Worm (Caenorhabditis elegans) whole organism, early embryonic: Measurements from ENCODE around the gene pmp-2.

ENCODE experiments used
- B0310.2 ChIP-seq: sonication (generic microtip); optimal IDR thresholded peaks from 2 replicates; lab custom pipeline; 2016; ENCODE audit warnings: mild to moderate bottlenecking, missing genetic modification characterization, missing compliant biosample characterization
- F13C5.2 ChIP-seq: sonication (generic microtip); optimal IDR thresholded peaks from 2 replicates; lab custom pipeline; 2017; ENCODE audit warnings: mild to moderate bottlenecking, missing genetic modification characterization, inconsistent platforms, missing compliant biosample characterization
- aly-1 ChIP-seq: sonication (generic microtip); optimal IDR thresholded peaks from 2 replicates; lab custom pipeline; 2016; ENCODE audit warnings: missing genetic modification characterization, missing compliant biosample characterization
- ama-1 ChIP-seq: fragments of 150-350 bp; optimal IDR thresholded peaks from 2 replicates; lab custom pipeline; 2014
- ceh-13 ChIP-seq: fragments of 200-800 bp; sonication (Bioruptor generic); optimal IDR thresholded peaks from 2 replicates; lab custom pipeline; 2018; ENCODE audit warnings: mild to moderate bottlenecking, missing genetic modification characterization, missing compliant biosample characterization
- ceh-36 ChIP-seq: sonication (generic microtip); optimal IDR thresholded peaks from 2 replicates; lab custom pipeline; 2016; ENCODE audit warnings: missing genetic modification characterization, inconsistent platforms, missing compliant biosample characterization
- ets-7 ChIP-seq: sonication (generic microtip); optimal IDR thresholded peaks from 2 replicates; lab custom pipeline; 2016; ENCODE audit warnings: missing genotype, missing genetic modification characterization, missing compliant biosample characterization
- flt-1 ChIP-seq: fragments of 200-800 bp; sonication (Bioruptor generic); IDR thresholded peaks from 2 replicates; pipeline ENCODE4 v1.3.6; 2022; ENCODE audit warnings: missing genetic modification characterization, missing compliant biosample characterization
- hmbx-1 ChIP-seq: sonication (generic microtip); optimal IDR thresholded peaks from 2 replicates; lab custom pipeline; 2016; ENCODE audit warnings: mild to moderate bottlenecking, missing genetic modification characterization, missing compliant biosample characterization
- hmg-4 ChIP-seq: fragments of 200-800 bp; sonication (Bioruptor generic); optimal IDR thresholded peaks from 2 replicates; lab custom pipeline; 2018; ENCODE audit warnings: mild to moderate bottlenecking, missing genetic modification characterization, missing compliant biosample characterization
- hnd-1 ChIP-seq: sonication (generic microtip); optimal IDR thresholded peaks from 2 replicates; lab custom pipeline; 2016; ENCODE audit warnings: missing genetic modification characterization, missing compliant biosample characterization
- scrt-1 ChIP-seq: fragments of 200-800 bp; sonication (Bioruptor generic); IDR thresholded peaks from 2 replicates; pipeline ENCODE4 v1.3.6; 2022; ENCODE audit warnings: missing genetic modification characterization, missing compliant biosample characterization
- sea-1 ChIP-seq: fragments of 200-800 bp; sonication (Bioruptor generic); conservative IDR thresholded peaks from 2 replicates; pipeline ENCODE4 v1.3.6; 2022; ENCODE audit warnings: missing genetic modification characterization, missing compliant biosample characterization
- tra-4 ChIP-seq: sonication (generic microtip); optimal IDR thresholded peaks from 2 replicates; lab custom pipeline; 2017; ENCODE audit warnings: missing genetic modification characterization, missing compliant biosample characterization

DNA sequence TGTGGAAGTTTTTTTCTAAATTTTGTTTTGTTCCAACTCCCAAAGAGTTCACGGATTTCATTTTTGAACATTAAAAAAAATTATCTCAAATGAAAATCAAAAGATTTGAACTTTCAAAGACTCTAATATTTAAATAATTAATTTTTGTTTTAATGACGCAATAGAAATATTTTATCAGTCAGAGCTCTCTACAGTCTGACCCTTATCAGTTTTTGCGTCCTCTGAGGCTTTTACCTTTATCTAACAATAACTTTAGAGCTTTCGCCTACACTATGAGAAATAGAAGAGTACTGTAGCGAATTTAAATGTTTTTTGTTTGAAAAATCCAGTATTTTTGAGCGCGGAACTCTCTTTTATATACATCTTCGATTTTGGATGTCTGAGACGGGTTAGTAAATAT, 31.3 kb upstream of the pmp-2 start, which contains the start of gene B0252.5:
- no peak for TF ChIP-seq ets-7 (tag; lab: Kevin White, UChicago)
- no peak for TF ChIP-seq hmbx-1 (tag; lab: Kevin White, UChicago)
- TF ChIP-seq hnd-1 (tag; lab: Kevin White, UChicago): no peak
- TF ChIP-seq hmg-4 (GFP tag; lab: Kevin White, UChicago): no peak
- TF ChIP-seq scrt-1 (GFP tag; lab: Robert Waterston, UW): no peak
- TF ChIP-seq tra-4: no peak
- no peak for TF ChIP-seq ama-1 (lab: Kevin White, UChicago)
- no peak for TF ChIP-seq F13C5.2
- TF ChIP-seq B0310.2 (tag; lab: Kevin White, UChicago): no peak
- TF ChIP-seq ceh-13 (GFP tag; lab: Kevin White, UChicago): no peak
- TF ChIP-seq ceh-36 (tag; lab: Kevin White, UChicago): no peak
- no peak for TF ChIP-seq flt-1 (GFP tag; lab: Robert Waterston, UW)
- TF ChIP-seq aly-1 (tag; lab: Kevin White, UChicago): no peak
- TF ChIP-seq sea-1 (GFP tag; lab: Robert Waterston, UW): no peak
